Fruit fly (Drosophila melanogaster): Measurements from ENCODE around the gene Hex-t2.

The Hex-t2 gene

dm6 chr3R:26433743-26434142 is 16.7 kb upstream of the Hex-t2 start:
- TF ChIP-seq rgr (GFP tag; optimal IDR thresholded peaks at IDR 0.05) (no peak), Vsx2 (GFP tag; optimal IDR thresholded peaks at IDR 0.05; ENCODE audit: partially characterized antibody) (no peak), CG9705 (GFP tag; optimal IDR thresholded peaks at IDR 0.05) (no peak), jim (GFP tag; optimal IDR thresholded peaks at IDR 0.05) (no peak), brk (GFP tag; optimal IDR thresholded peaks at IDR 0.05) (no peak), tai (GFP tag; optimal IDR thresholded peaks at IDR 0.05) (no peak), HLH106 (tag; optimal IDR thresholded peaks at IDR 0.05) (no peak), Dfd (GFP tag; optimal IDR thresholded peaks at IDR 0.05) (no peak), OdsH (GFP tag; optimal IDR thresholded peaks at IDR 0.05) (no peak), ey (GFP tag; optimal IDR thresholded peaks at IDR 0.05) (no peak), Rel (GFP tag; optimal IDR thresholded peaks at IDR 0.05) (no peak), Rel (tag; optimal IDR thresholded peaks at IDR 0.05) (no peak)

DNA sequence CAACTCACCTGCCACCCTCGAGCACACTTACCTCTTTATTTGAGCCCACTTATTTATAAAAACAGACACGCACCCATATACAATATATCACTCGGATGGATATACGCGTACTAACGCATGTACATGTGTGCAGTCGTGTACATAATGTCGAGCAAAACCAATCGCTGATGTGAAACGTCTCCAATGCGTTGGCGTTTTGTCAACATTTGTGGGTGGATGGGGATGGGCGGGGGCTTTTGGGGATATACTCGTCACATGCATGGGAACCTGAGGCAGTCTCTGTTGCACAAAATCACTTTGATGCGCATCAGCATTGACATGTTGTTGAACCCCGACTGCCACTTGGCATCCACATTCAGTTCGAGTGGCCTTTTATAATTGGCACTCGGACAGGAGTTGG is 14.5 kb upstream of the Hex-t2 start:
- TF ChIP-seq Mio (GFP tag; optimal IDR thresholded peaks at IDR 0.05) (no peak), Abd-B (GFP tag; optimal IDR thresholded peaks at IDR 0.05) (no peak), tai (GFP tag; optimal IDR thresholded peaks at IDR 0.05) (no peak), woc (GFP tag; optimal IDR thresholded peaks at IDR 0.05) (no peak), sage (GFP tag; optimal IDR thresholded peaks at IDR 0.05) (no peak), usp (GFP tag; optimal IDR thresholded peaks at IDR 0.05) (no peak), h (GFP tag; optimal IDR thresholded peaks at IDR 0.05) (no peak), CG9705 (GFP tag; optimal IDR thresholded peaks at IDR 0.05) (no peak), Vsx2 (GFP tag; optimal IDR thresholded peaks at IDR 0.05; ENCODE audit: partially characterized antibody) (no peak), Rel (GFP tag; optimal IDR thresholded peaks at IDR 0.05) (no peak), Rel (tag; optimal IDR thresholded peaks at IDR 0.05) (no peak), rgr (GFP tag; optimal IDR thresholded peaks at IDR 0.05) (no peak), fru (GFP tag; optimal IDR thresholded peaks at IDR 0.05) (no peak)

DNA sequence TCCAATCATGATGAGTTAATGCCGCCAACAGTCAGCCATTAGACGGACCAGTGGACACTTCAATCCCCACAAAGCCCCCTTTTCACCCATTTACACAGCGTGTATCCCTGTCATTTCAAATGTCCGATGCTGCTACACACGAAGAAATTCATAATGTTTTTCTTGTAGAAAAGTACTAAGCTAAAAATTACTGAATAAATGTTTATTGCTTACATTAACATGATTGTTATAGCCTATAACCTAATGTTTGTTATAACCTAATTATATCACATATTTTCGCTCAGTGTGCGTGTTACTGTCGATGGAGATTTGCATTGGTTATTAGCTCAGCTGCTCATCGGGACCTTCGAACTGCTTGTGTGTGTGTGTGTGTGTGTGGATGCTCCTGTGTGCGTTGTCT is 13.9 kb upstream of the Hex-t2 start:
- TF ChIP-seq Jra (GFP tag; optimal IDR thresholded peaks at IDR 0.05) (no peak), sage (GFP tag; optimal IDR thresholded peaks at IDR 0.05) (no peak), Mio (GFP tag; optimal IDR thresholded peaks at IDR 0.05) (no peak), lola (GFP tag; optimal IDR thresholded peaks at IDR 0.05) (no peak), fru (GFP tag; optimal IDR thresholded peaks at IDR 0.05) (peak; percentile 70), br (GFP tag; optimal IDR thresholded peaks at IDR 0.05) (peak; percentile 29), CrebA (GFP tag; optimal IDR thresholded peaks at IDR 0.05; ENCODE audit: borderline replicate concordance) (no peak), Dfd (GFP tag; optimal IDR thresholded peaks at IDR 0.05) (no peak), CG32264 (GFP tag; optimal IDR thresholded peaks at IDR 0.05) (no peak), dmrt93B (GFP tag; optimal IDR thresholded peaks at IDR 0.05) (no peak), pan (optimal IDR thresholded peaks at IDR 0.05) (no peak), CG9705 (GFP tag; optimal IDR thresholded peaks at IDR 0.05) (no peak), N (GFP tag; optimal IDR thresholded peaks at IDR 0.05) (no peak), Hr78 (GFP tag; optimal IDR thresholded peaks at IDR 0.05) (no peak), Myc (optimal IDR thresholded peaks at IDR 0.05) (no peak), Vsx2 (GFP tag; optimal IDR thresholded peaks at IDR 0.05; ENCODE audit: partially characterized antibody) (no peak), HLH106 (tag; optimal IDR thresholded peaks at IDR 0.05) (peak; percentile 60), woc (GFP tag; optimal IDR thresholded peaks at IDR 0.05) (no peak), Rel (GFP tag; optimal IDR thresholded peaks at IDR 0.05) (no peak), Rel (tag; optimal IDR thresholded peaks at IDR 0.05) (no peak), jim (GFP tag; optimal IDR thresholded peaks at IDR 0.05) (no peak), Hr83 (GFP tag; optimal IDR thresholded peaks at IDR 0.05; ENCODE audit: poor library complexity, severe bottlenecking) (no peak), Dif (GFP tag; optimal IDR thresholded peaks at IDR 0.05; ENCODE audit: partially characterized antibody) (no peak), Hnf4 (GFP tag; optimal IDR thresholded peaks at IDR 0.05) (peak; percentile 45), rgr (GFP tag; optimal IDR thresholded peaks at IDR 0.05) (peak; percentile 61), brk (GFP tag; optimal IDR thresholded peaks at IDR 0.05) (peak; percentile 45), ey (GFP tag; optimal IDR thresholded peaks at IDR 0.05) (peak; percentile 60), tai (GFP tag; optimal IDR thresholded peaks at IDR 0.05) (no peak), psq (GFP tag; optimal IDR thresholded peaks at IDR 0.05) (no peak), h (GFP tag; optimal IDR thresholded peaks at IDR 0.05) (peak; percentile 68), sv (GFP tag; optimal IDR thresholded peaks at IDR 0.05) (peak; percentile 1), foxo (GFP tag; optimal IDR thresholded peaks at IDR 0.05) (peak in 1 of 2 experiments; percentile 63), dl (GFP tag; optimal IDR thresholded peaks at IDR 0.05; ENCODE audit: insufficient read depth in 1 of 2, partially characterized antibody in 2 of 2) (no peak), usp (GFP tag; optimal IDR thresholded peaks at IDR 0.05) (no peak), OdsH (GFP tag; optimal IDR thresholded peaks at IDR 0.05) (peak; percentile 59), Sp1 (GFP tag; optimal IDR thresholded peaks at IDR 0.05) (peak; percentile 33), dsf (GFP tag; optimal IDR thresholded peaks at IDR 0.05; ENCODE audit: borderline replicate concordance) (no peak), Abd-B (GFP tag; optimal IDR thresholded peaks at IDR 0.05) (no peak), GATAd (GFP tag; optimal IDR thresholded peaks at IDR 0.05) (no peak)

Measured in whole organism, wandering third instar larva.